Worm (Caenorhabditis elegans) whole organism, early embryonic: ENCODE results near the gene F56H9.6.

Source experiments
- F13C5.2 ChIP-seq: sonication (generic microtip); optimal IDR thresholded peaks from 2 replicates; lab custom pipeline; 2017; ENCODE audit warnings: mild to moderate bottlenecking, missing genetic modification characterization, inconsistent platforms, missing compliant biosample characterization
- aly-1 ChIP-seq: sonication (generic microtip); optimal IDR thresholded peaks from 2 replicates; lab custom pipeline; 2016; ENCODE audit warnings: missing genetic modification characterization, missing compliant biosample characterization
- ama-1 ChIP-seq: fragments of 150-350 bp; optimal IDR thresholded peaks from 2 replicates; lab custom pipeline; 2014
- ets-7 ChIP-seq: sonication (generic microtip); optimal IDR thresholded peaks from 2 replicates; lab custom pipeline; 2016; ENCODE audit warnings: missing genotype, missing genetic modification characterization, missing compliant biosample characterization
- flt-1 ChIP-seq: fragments of 200-800 bp; sonication (Bioruptor generic); IDR thresholded peaks from 2 replicates; pipeline ENCODE4 v1.3.6; 2022; ENCODE audit warnings: missing genetic modification characterization, missing compliant biosample characterization
- hnd-1 ChIP-seq: sonication (generic microtip); optimal IDR thresholded peaks from 2 replicates; lab custom pipeline; 2016; ENCODE audit warnings: missing genetic modification characterization, missing compliant biosample characterization
- scrt-1 ChIP-seq: fragments of 200-800 bp; sonication (Bioruptor generic); IDR thresholded peaks from 2 replicates; pipeline ENCODE4 v1.3.6; 2022; ENCODE audit warnings: missing genetic modification characterization, missing compliant biosample characterization
- tbx-37 ChIP-seq: fragments of 200-800 bp; sonication (Bioruptor generic); conservative IDR thresholded peaks from 2 replicates; pipeline ENCODE4 v1.3.6; 2022; ENCODE audit warnings: missing genetic modification reagents, missing genetic modification characterization, missing compliant biosample characterization

DNA sequence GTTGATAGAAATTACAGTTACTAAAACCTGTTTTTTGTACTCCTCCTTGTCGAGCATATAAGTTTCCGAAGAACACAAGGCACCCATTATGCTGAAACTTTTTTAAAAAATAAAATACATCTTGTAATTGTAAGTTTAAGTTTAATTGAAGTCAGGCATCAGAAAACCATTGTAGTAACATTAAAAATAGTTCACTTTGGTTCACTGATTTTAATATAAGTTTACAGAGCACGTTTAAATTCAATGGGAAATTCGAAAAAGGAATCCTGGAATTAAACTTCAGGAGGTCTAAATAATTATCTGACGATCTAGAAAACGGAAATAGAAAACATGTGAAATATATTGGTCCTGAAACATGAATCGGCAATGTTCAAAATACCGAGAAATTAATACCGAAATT lies 10.7 kb upstream of the F56H9.6 start, which contains the start of gene gpa-8:
- TF ChIP-seq ama-1 (lab: Kevin White, UChicago) (no peak), hnd-1 (tag; lab: Kevin White, UChicago) (no peak), F13C5.2 (tag; lab: Kevin White, UChicago) (no peak), flt-1 (GFP tag; lab: Robert Waterston, UW) (no peak), tbx-37 (no peak), scrt-1 (no peak), ets-7 (tag; lab: Kevin White, UChicago) (no peak), aly-1 (tag; lab: Kevin White, UChicago) (no peak)
